Fruit fly (Drosophila melanogaster) whole organism, embryonic: ENCODE data around the gene Acp26Ab.

Experiments used
- Abd-B ChIP-seq: fragments of 200-800 bp; sonication (Bioruptor generic); optimal IDR thresholded peaks from 2 replicates; lab custom pipeline; 2018; ENCODE audit warnings: missing biosample characterization, mild to moderate bottlenecking, missing genetic modification characterization, moderate library complexity
- B-H2 ChIP-seq: fragments of 200-800 bp; sonication (Bioruptor generic); optimal IDR thresholded peaks from 2 replicates; lab custom pipeline; 2018; ENCODE audit warnings: missing biosample characterization, mild to moderate bottlenecking, missing genetic modification characterization
- BtbVII ChIP-seq: fragments of 200-800 bp; sonication (Bioruptor generic); optimal IDR thresholded peaks from 3 replicates; lab custom pipeline; 2017; ENCODE audit warnings: missing biosample characterization, mild to moderate bottlenecking, missing genetic modification characterization
- CG10147 ChIP-seq: fragments of 200-800 bp; sonication (Bioruptor generic); optimal IDR thresholded peaks from 2 replicates; lab custom pipeline; 2019; ENCODE audit warnings: missing biosample characterization, mild to moderate bottlenecking, missing genetic modification characterization, moderate library complexity
- CG11093 ChIP-seq: fragments of 200-800 bp; sonication (Bioruptor generic); IDR thresholded peaks from 3 replicates; pipeline ENCODE4 v1.3.6; 2022; ENCODE audit warnings: missing biosample characterization, missing genetic modification characterization
- CG11504 ChIP-seq: fragments of 200-800 bp; sonication (Bioruptor generic); optimal IDR thresholded peaks from 3 replicates; lab custom pipeline; 2019; ENCODE audit warnings: missing biosample characterization, mild to moderate bottlenecking, missing genetic modification characterization, moderate library complexity
- CG13296 ChIP-seq: fragments of 200-800 bp; sonication (Bioruptor generic); optimal IDR thresholded peaks from 3 replicates; lab custom pipeline; 2018; ENCODE audit warnings: missing biosample characterization, mild to moderate bottlenecking, missing genetic modification characterization
- CG13775 ChIP-seq: fragments of 200-800 bp; sonication (Bioruptor generic); optimal IDR thresholded peaks from 3 replicates; lab custom pipeline; 2017; ENCODE audit warnings: missing biosample characterization, mild to moderate bottlenecking, missing genetic modification characterization
- CG14050 ChIP-seq: fragments of 200-800 bp; sonication (Bioruptor generic); IDR thresholded peaks from 3 replicates; pipeline ENCODE4 v1.3.6; 2022; ENCODE audit warnings: missing biosample characterization, missing genetic modification characterization
- CG17328 ChIP-seq: fragments of 200-800 bp; sonication (Bioruptor generic); IDR thresholded peaks from 2 replicates; pipeline ENCODE4 v1.3.6; 2022; ENCODE audit warnings: missing biosample characterization, missing genetic modification characterization
- CG17612 ChIP-seq: fragments of 200-800 bp; sonication (Bioruptor generic); IDR thresholded peaks from 2 replicates; pipeline ENCODE4 v1.3.6; 2022; ENCODE audit warnings: missing biosample characterization, missing genetic modification characterization
- CG18764 ChIP-seq: fragments of 200-800 bp; sonication (Bioruptor generic); optimal IDR thresholded peaks from 3 replicates; lab custom pipeline; 2016; ENCODE audit warnings: missing biosample characterization, missing genetic modification characterization
- CG2678 ChIP-seq: fragments of 200-800 bp; sonication (Bioruptor generic); optimal IDR thresholded peaks from 3 replicates; lab custom pipeline; 2019; ENCODE audit warnings: missing biosample characterization, mild to moderate bottlenecking, missing genetic modification characterization, moderate library complexity
- CG31365 ChIP-seq: fragments of 200-800 bp; sonication (Bioruptor generic); optimal IDR thresholded peaks from 2 replicates; lab custom pipeline; 2018; ENCODE audit warnings: missing biosample characterization, mild to moderate bottlenecking, missing genetic modification characterization
- CG34376 ChIP-seq: fragments of 200-800 bp; sonication (Bioruptor generic); optimal IDR thresholded peaks from 2 replicates; lab custom pipeline; 2018; ENCODE audit warnings: missing biosample characterization, mild to moderate bottlenecking, missing genetic modification characterization
- CG4282 ChIP-seq: fragments of 200-800 bp; sonication (Bioruptor generic); optimal IDR thresholded peaks from 2 replicates; lab custom pipeline; 2016; ENCODE audit warnings: missing biosample characterization, missing genetic modification characterization
- CG4404 ChIP-seq: fragments of 200-800 bp; sonication (Bioruptor generic); IDR thresholded peaks from 2 replicates; pipeline ENCODE4 v1.3.6; 2022; ENCODE audit warnings: missing biosample characterization, missing genetic modification characterization
- CG5953 ChIP-seq: fragments of 200-800 bp; sonication (Bioruptor generic); IDR thresholded peaks from 2 replicates; pipeline ENCODE4 v1.3.6; 2022; ENCODE audit warnings: missing biosample characterization, missing genetic modification characterization
- CG6689 ChIP-seq: fragments of 200-800 bp; sonication (Bioruptor generic); IDR thresholded peaks from 2 replicates; pipeline ENCODE4 v1.3.6; 2022; ENCODE audit warnings: missing biosample characterization, missing genetic modification characterization
- CG6813 ChIP-seq: fragments of 200-800 bp; sonication (Bioruptor generic); optimal IDR thresholded peaks from 2 replicates; lab custom pipeline; 2017; ENCODE audit warnings: missing biosample characterization, missing genetic modification characterization, mild to moderate bottlenecking, moderate library complexity, missing genetic modification reagents
- CG7928 ChIP-seq: fragments of 200-800 bp; sonication (Bioruptor generic); optimal IDR thresholded peaks from 2 replicates; lab custom pipeline; 2017; ENCODE audit warnings: missing biosample characterization, mild to moderate bottlenecking, missing genetic modification characterization
- CTCF ChIP-seq: fragments of 200-800 bp; sonication (Bioruptor generic); optimal IDR thresholded peaks from 2 replicates; lab custom pipeline; 2017; ENCODE audit warnings: missing biosample characterization, mild to moderate bottlenecking, missing genetic modification characterization, moderate library complexity
- Dref ChIP-seq: fragments of 200-800 bp; sonication (Bioruptor generic); IDR thresholded peaks from 2 replicates; pipeline ENCODE4 v1.3.6; 2022; ENCODE audit warnings: missing biosample characterization, missing genetic modification characterization
- E2f2 ChIP-seq: fragments of 200-800 bp; sonication (Bioruptor generic); IDR thresholded peaks from 2 replicates; pipeline ENCODE4 v1.3.6; 2022; ENCODE audit warnings: missing biosample characterization, missing genetic modification characterization
- Fer2 ChIP-seq: fragments of 200-800 bp; sonication (Bioruptor generic); optimal IDR thresholded peaks from 2 replicates; lab custom pipeline; 2018; ENCODE audit warnings: missing biosample characterization, mild to moderate bottlenecking, missing genetic modification characterization, moderate library complexity
- H2.0 ChIP-seq: fragments of 200-800 bp; sonication (Bioruptor generic); IDR thresholded peaks from 2 replicates; pipeline ENCODE4 v1.3.6; 2022; ENCODE audit warnings: missing biosample characterization, missing genetic modification characterization
- Hey ChIP-seq: fragments of 200-800 bp; sonication (Bioruptor generic); optimal IDR thresholded peaks from 3 replicates; lab custom pipeline; 2018; ENCODE audit warnings: missing biosample characterization, mild to moderate bottlenecking, missing genetic modification characterization
- MTF-1 ChIP-seq: fragments of 200-800 bp; sonication (Bioruptor generic); optimal IDR thresholded peaks from 2 replicates; lab custom pipeline; 2018; ENCODE audit warnings: missing biosample characterization, mild to moderate bottlenecking, missing genetic modification characterization, borderline replicate concordance
- Mrtf ChIP-seq: fragments of 200-800 bp; sonication (Bioruptor generic); IDR thresholded peaks from 3 replicates; pipeline ENCODE4 v1.3.6; 2022; ENCODE audit warnings: missing biosample characterization, missing genetic modification characterization
- NfI ChIP-seq: fragments of 200-800 bp; sonication (Bioruptor generic); optimal IDR thresholded peaks from 3 replicates; lab custom pipeline; 2018; ENCODE audit warnings: missing biosample characterization, mild to moderate bottlenecking, missing genetic modification characterization, moderate library complexity
- Poxn ChIP-seq: fragments of 200-800 bp; sonication (Bioruptor generic); IDR thresholded peaks from 2 replicates; pipeline ENCODE4 v1.3.6; 2022; ENCODE audit warnings: missing biosample characterization, missing genetic modification characterization
- Sox100B ChIP-seq: fragments of 200-800 bp; sonication (Bioruptor generic); optimal IDR thresholded peaks from 3 replicates; lab custom pipeline; 2018; ENCODE audit warnings: missing biosample characterization, mild to moderate bottlenecking, missing genetic modification characterization
- Stat92E ChIP-seq, 3 experiments: fragments of >200 bp in 2 of 3; fragments of 200-800 bp in 1 of 3; sonication (Bioruptor generic) in 1 of 3; optimal IDR thresholded peaks; 2 replicates each; lab custom pipeline; 2017 to 2019; ENCODE audit warnings: missing biosample characterization in 3 of 3, missing genetic modification characterization in 3 of 3, mild to moderate bottlenecking in 1 of 3, moderate library complexity in 1 of 3
- Usf ChIP-seq: fragments of 200-800 bp; sonication (Bioruptor generic); optimal IDR thresholded peaks from 2 replicates; lab custom pipeline; 2017; ENCODE audit warnings: missing genotype, missing biosample characterization, missing genetic modification characterization
- Xbp1 ChIP-seq: fragments of 200-800 bp; sonication (Bioruptor generic); optimal IDR thresholded peaks from 3 replicates; lab custom pipeline; 2016; ENCODE audit warnings: missing biosample characterization, mild to moderate bottlenecking, missing genetic modification characterization
- al ChIP-seq: fragments of 200-800 bp; sonication (Bioruptor generic); IDR thresholded peaks from 2 replicates; pipeline ENCODE4 v1.3.6; 2022; ENCODE audit warnings: missing biosample characterization, missing genetic modification characterization
- chif ChIP-seq, 2 experiments: fragments of 200-800 bp; sonication (Bioruptor generic); optimal IDR thresholded peaks; 3 replicates each; lab custom pipeline; 2016; ENCODE audit warnings: missing biosample characterization in 2 of 2, missing genetic modification characterization in 2 of 2
- crp ChIP-seq, 2 experiments: fragments of 200-800 bp; sonication (Bioruptor generic); optimal IDR thresholded peaks; 2 replicates in 1 of 2; 3 replicates in 1 of 2; lab custom pipeline; 2017; ENCODE audit warnings: missing biosample characterization in 2 of 2, missing genetic modification characterization in 2 of 2, mild to moderate bottlenecking in 1 of 2, moderate library complexity in 1 of 2
- grau ChIP-seq: fragments of 200-800 bp; optimal IDR thresholded peaks from 3 replicates; lab custom pipeline; 2019; ENCODE audit warnings: missing biosample characterization, mild to moderate bottlenecking, missing genetic modification characterization, moderate library complexity
- gt ChIP-seq: fragments of 200-800 bp; sonication (Bioruptor generic); IDR thresholded peaks from 2 replicates; pipeline ENCODE4 v1.3.6; 2022; ENCODE audit warnings: missing biosample characterization, missing genetic modification characterization
- jumu ChIP-seq: fragments of 200-800 bp; sonication (Bioruptor generic); optimal IDR thresholded peaks from 3 replicates; lab custom pipeline; 2016; ENCODE audit warnings: missing biosample characterization, missing genetic modification characterization
- mld ChIP-seq: fragments of 200-800 bp; sonication (Bioruptor generic); IDR thresholded peaks from 3 replicates; pipeline ENCODE4 v1.3.6; 2022; ENCODE audit warnings: missing biosample characterization, missing genetic modification characterization; ENCODE audit not compliant: partially characterized antibody
- nerfin-2 ChIP-seq: fragments of 200-800 bp; sonication (Bioruptor generic); IDR thresholded peaks from 2 replicates; pipeline ENCODE4 v1.3.6; 2022; ENCODE audit warnings: missing biosample characterization, missing genetic modification characterization; ENCODE audit not compliant: partially characterized antibody
- rib ChIP-seq: fragments of 200-800 bp; sonication (Bioruptor generic); IDR thresholded peaks from 2 replicates; pipeline ENCODE4 v1.3.6; 2022; ENCODE audit warnings: missing biosample characterization, missing genetic modification characterization
- sd ChIP-seq: fragments of 200-800 bp; sonication (Bioruptor generic); optimal IDR thresholded peaks from 3 replicates; lab custom pipeline; 2018; ENCODE audit warnings: missing biosample characterization, mild to moderate bottlenecking, missing genetic modification characterization, moderate library complexity
- sob ChIP-seq: fragments of 200-800 bp; sonication (Bioruptor generic); IDR thresholded peaks from 2 replicates; pipeline ENCODE4 v1.3.6; 2022; ENCODE audit warnings: missing biosample characterization, missing genetic modification characterization
- tgo ChIP-seq: fragments of 200-800 bp; sonication (Bioruptor generic); IDR thresholded peaks from 3 replicates; pipeline ENCODE4 v1.3.6; 2022; ENCODE audit warnings: missing biosample characterization, missing genetic modification characterization
- unpg ChIP-seq: fragments of 200-800 bp; sonication (Bioruptor generic); optimal IDR thresholded peaks from 3 replicates; lab custom pipeline; 2018; ENCODE audit warnings: missing biosample characterization, mild to moderate bottlenecking, missing genetic modification characterization, moderate library complexity
- vvl ChIP-seq: fragments of 200-800 bp; sonication (Bioruptor generic); IDR thresholded peaks from 2 replicates; pipeline ENCODE4 v1.3.6; 2022; ENCODE audit warnings: missing biosample characterization, missing genetic modification characterization
- wek ChIP-seq: fragments of 200-800 bp; sonication (Bioruptor generic); optimal IDR thresholded peaks from 3 replicates; lab custom pipeline; 2018; ENCODE audit warnings: missing biosample characterization, mild to moderate bottlenecking, missing genetic modification characterization, moderate library complexity

The Acp26Ab gene

dm6 chr2L:5876474-5877067, 16.1 kb downstream of the Acp26Ab start (continued):
- TF ChIP-seq wek (GFP tag; lab: Kevin White, UChicago) (peak; percentile 51), crp (GFP tag; optimal IDR thresholded peaks at IDR 0.05; lab: Kevin White, UChicago) (no peak), CG18764 (GFP tag; lab: Kevin White, UChicago) (no peak), CG14050 (GFP tag; lab: Robert Waterston, UW) (no peak), mld (GFP tag; lab: Robert Waterston, UW) (no peak), Mrtf (GFP tag; lab: Robert Waterston, UW) (no peak), tgo (no peak), vvl (no peak), rib (no peak), al (GFP tag; lab: Robert Waterston, UW) (no peak), BtbVII (peak; percentile 73), Sox100B (peak; percentile 48), CG13775 (GFP tag; lab: Kevin White, UChicago) (peak; percentile 15), NfI (GFP tag; lab: Kevin White, UChicago) (peak; percentile 32), gt (GFP tag; lab: Robert Waterston, UW) (no peak), nerfin-2 (GFP tag; lab: Robert Waterston, UW) (no peak), grau (peak; percentile 27), CG34376 (GFP tag; lab: Kevin White, UChicago) (peak; percentile 18), CG6813 (peak; percentile 68), CTCF (GFP tag; lab: Kevin White, UChicago) (no peak), Abd-B (GFP tag; lab: Kevin White, UChicago) (no peak), CG4404 (no peak), sob (GFP tag; lab: Robert Waterston, UW) (peak; percentile 51; the same call in 1 of the 2 replicates), Fer2 (tag; lab: Kevin White, UChicago) (peak; percentile 70), chif (GFP tag; optimal IDR thresholded peaks at IDR 0.05; lab: Kevin White, UChicago) (peak in 1 of 2 experiments; percentile 6), CG17612 (no peak), CG7928 (peak; percentile 33), Dref (GFP tag; lab: Robert Waterston, UW) (no peak), CG31365 (tag; lab: Kevin White, UChicago) (peak; percentile 39), unpg (GFP tag; lab: Kevin White, UChicago) (peak; percentile 66), B-H2 (GFP tag; lab: Kevin White, UChicago) (peak; percentile 79), Usf (no peak), CG6689 (no peak), Stat92E (GFP tag; optimal IDR thresholded peaks at IDR 0.05; lab: Kevin White, UChicago) (no peak), CG2678 (peak; percentile 67), CG17328 (GFP tag; lab: Robert Waterston, UW) (no peak), Poxn (GFP tag; lab: Robert Waterston, UW) (no peak), CG11093 (GFP tag; lab: Robert Waterston, UW) (no peak), H2.0 (no peak), E2f2 (GFP tag; lab: Robert Waterston, UW) (peak; percentile 19; the same call in 1 of the 2 replicates), Xbp1 (no peak), Hey (tag; lab: Kevin White, UChicago) (peak; percentile 38), CG4282 (GFP tag; lab: Kevin White, UChicago) (no peak), CG5953 (GFP tag; lab: Robert Waterston, UW) (peak; percentile 38; the same call in 1 of the 2 replicates), CG11504 (tag; lab: Kevin White, UChicago) (peak; percentile 16), CG10147 (peak; percentile 52), jumu (GFP tag; lab: Kevin White, UChicago) (no peak), CG13296 (GFP tag; lab: Kevin White, UChicago) (peak; percentile 71), sd (peak; percentile 49), MTF-1 (GFP tag; lab: Kevin White, UChicago) (peak; percentile 55)
